Fruit fly (Drosophila melanogaster) whole organism, embryonic: Measurements from ENCODE around the gene CG43218.

Experiments
- Atf-2 ChIP-seq: fragments of 200-800 bp; sonication (Bioruptor generic); optimal IDR thresholded peaks from 2 replicates; lab custom pipeline; 2016; ENCODE audit warnings: missing biosample characterization, missing genetic modification characterization
- Bgb ChIP-seq: fragments of 200-800 bp; sonication (Bioruptor generic); IDR thresholded peaks from 2 replicates; pipeline ENCODE4 v1.3.6; 2022; ENCODE audit warnings: missing biosample characterization, missing genetic modification characterization; ENCODE audit not compliant: partially characterized antibody
- CG11504 ChIP-seq: fragments of 200-800 bp; sonication (Bioruptor generic); optimal IDR thresholded peaks from 3 replicates; lab custom pipeline; 2019; ENCODE audit warnings: missing biosample characterization, mild to moderate bottlenecking, missing genetic modification characterization, moderate library complexity
- CG16813 ChIP-seq: fragments of 200-800 bp; sonication (Bioruptor generic); IDR thresholded peaks from 3 replicates; pipeline ENCODE4 v1.3.6; 2022; ENCODE audit warnings: missing biosample characterization, missing genetic modification characterization; ENCODE audit not compliant: partially characterized antibody
- CG17328 ChIP-seq: fragments of 200-800 bp; sonication (Bioruptor generic); IDR thresholded peaks from 2 replicates; pipeline ENCODE4 v1.3.6; 2022; ENCODE audit warnings: missing biosample characterization, missing genetic modification characterization
- CG17385 ChIP-seq: fragments of 200-800 bp; sonication (Bioruptor generic); optimal IDR thresholded peaks from 3 replicates; lab custom pipeline; 2018; ENCODE audit warnings: missing biosample characterization, mild to moderate bottlenecking, missing genetic modification characterization
- CG2116 ChIP-seq: fragments of 200-800 bp; sonication (Bioruptor generic); optimal IDR thresholded peaks from 3 replicates; lab custom pipeline; 2018; ENCODE audit warnings: missing biosample characterization, mild to moderate bottlenecking, missing genetic modification characterization
- CG34422 ChIP-seq: fragments of 200-800 bp; sonication (Bioruptor generic); IDR thresholded peaks from 3 replicates; pipeline ENCODE4 v1.3.6; 2022; ENCODE audit warnings: missing biosample characterization, missing genetic modification characterization
- CG5245 ChIP-seq: fragments of 200-800 bp; sonication (Bioruptor generic); optimal IDR thresholded peaks from 3 replicates; lab custom pipeline; 2016; ENCODE audit warnings: missing biosample characterization, missing genetic modification characterization
- CG8290 ChIP-seq, 3 experiments: fragments of 200-800 bp; sonication (Bioruptor generic); optimal IDR thresholded peaks; 2 replicates each; lab custom pipeline; 2016 to 2019; ENCODE audit warnings: missing biosample characterization in 3 of 3, missing genetic modification characterization in 3 of 3, mild to moderate bottlenecking in 2 of 3, moderate library complexity in 1 of 3
- CkIIα-i1 ChIP-seq: fragments of 200-800 bp; sonication (Bioruptor generic); IDR thresholded peaks from 2 replicates; pipeline ENCODE4 v1.3.6; 2022; ENCODE audit warnings: missing biosample characterization, missing genetic modification characterization
- Dbx ChIP-seq: fragments of 200-800 bp; sonication (Bioruptor generic); IDR thresholded peaks from 3 replicates; pipeline ENCODE4 v1.3.6; 2022; ENCODE audit warnings: missing biosample characterization, missing genetic modification characterization
- Dek ChIP-seq: fragments of 200-800 bp; sonication (Bioruptor generic); optimal IDR thresholded peaks from 3 replicates; lab custom pipeline; 2019; ENCODE audit warnings: missing biosample characterization, mild to moderate bottlenecking, missing genetic modification characterization, moderate library complexity
- Dp ChIP-seq: fragments of 200-800 bp; sonication (Bioruptor generic); optimal IDR thresholded peaks from 2 replicates; lab custom pipeline; 2018; ENCODE audit warnings: missing biosample characterization, mild to moderate bottlenecking, missing genetic modification characterization, moderate library complexity
- Fer1 ChIP-seq: fragments of 200-800 bp; sonication (Bioruptor generic); optimal IDR thresholded peaks from 2 replicates; lab custom pipeline; 2017; ENCODE audit warnings: missing biosample characterization, mild to moderate bottlenecking, missing genetic modification characterization
- Hmr ChIP-seq: fragments of 200-800 bp; sonication (Bioruptor generic); optimal IDR thresholded peaks from 3 replicates; lab custom pipeline; 2017; ENCODE audit warnings: mild to moderate bottlenecking, missing biosample characterization, missing genetic modification reagents, missing genetic modification characterization
- Myb ChIP-seq: fragments of 200-800 bp; sonication (Bioruptor generic); optimal IDR thresholded peaks from 2 replicates; lab custom pipeline; 2016; ENCODE audit warnings: missing biosample characterization, missing genetic modification characterization
- Nf-YC ChIP-seq: fragments of 200-800 bp; optimal IDR thresholded peaks from 3 replicates; lab custom pipeline; 2019; ENCODE audit warnings: missing biosample characterization, mild to moderate bottlenecking, missing genetic modification characterization, moderate library complexity
- Oli ChIP-seq: fragments of 200-800 bp; sonication (Bioruptor generic); optimal IDR thresholded peaks from 2 replicates; lab custom pipeline; 2018; ENCODE audit warnings: missing biosample characterization, mild to moderate bottlenecking, missing genetic modification characterization, moderate library complexity
- Pdp1 ChIP-seq, 2 experiments: fragments of 200-800 bp; sonication (Bioruptor generic); optimal IDR thresholded peaks; 3 replicates each; lab custom pipeline; 2016; ENCODE audit warnings: missing biosample characterization in 2 of 2, missing genetic modification characterization in 2 of 2, mild to moderate bottlenecking in 1 of 2, moderate library complexity in 1 of 2
- abd-A ChIP-seq: fragments of 200-800 bp; sonication (Bioruptor generic); optimal IDR thresholded peaks from 3 replicates; lab custom pipeline; 2019; ENCODE audit warnings: missing biosample characterization, mild to moderate bottlenecking, missing genetic modification characterization, moderate library complexity
- caup ChIP-seq: fragments of 200-800 bp; sonication (Bioruptor generic); optimal IDR thresholded peaks from 3 replicates; lab custom pipeline; 2017; ENCODE audit warnings: missing biosample characterization, mild to moderate bottlenecking, missing genetic modification characterization, moderate library complexity; ENCODE audit not compliant: severe bottlenecking
- chinmo ChIP-seq: fragments of 200-800 bp; sonication (Bioruptor generic); IDR thresholded peaks from 4 replicates; pipeline ENCODE4 v1.3.6; 2022; ENCODE audit warnings: missing biosample characterization, missing genetic modification characterization; ENCODE audit not compliant: partially characterized antibody
- dmrt11E ChIP-seq: fragments of 200-800 bp; sonication (Bioruptor generic); optimal IDR thresholded peaks from 3 replicates; lab custom pipeline; 2018; ENCODE audit warnings: missing biosample characterization, mild to moderate bottlenecking, missing genetic modification characterization, moderate library complexity
- eve ChIP-seq, 2 experiments: fragments of >200 bp; optimal IDR thresholded peaks; 2 replicates each; lab custom pipeline; 2017; ENCODE audit warnings: missing biosample characterization in 2 of 2, missing genetic modification characterization in 2 of 2
- fru ChIP-seq: fragments of >200 bp; optimal IDR thresholded peaks from 2 replicates; lab custom pipeline; 2017
- gcm ChIP-seq: fragments of 200-800 bp; sonication (Bioruptor generic); optimal IDR thresholded peaks from 2 replicates; lab custom pipeline; 2019; ENCODE audit warnings: missing biosample characterization, mild to moderate bottlenecking, missing genetic modification characterization, moderate library complexity
- gro ChIP-seq: fragments of 200-800 bp; sonication (Bioruptor generic); optimal IDR thresholded peaks from 2 replicates; lab custom pipeline; 2016; ENCODE audit warnings: missing biosample characterization, missing genetic modification characterization
- lab ChIP-seq: fragments of 200-800 bp; sonication (Bioruptor generic); optimal IDR thresholded peaks from 3 replicates; lab custom pipeline; 2017; ENCODE audit warnings: missing biosample characterization, missing genetic modification characterization, mild to moderate bottlenecking, moderate library complexity, missing genetic modification reagents
- mld ChIP-seq: fragments of 200-800 bp; sonication (Bioruptor generic); IDR thresholded peaks from 3 replicates; pipeline ENCODE4 v1.3.6; 2022; ENCODE audit warnings: missing biosample characterization, missing genetic modification characterization; ENCODE audit not compliant: partially characterized antibody
- nau ChIP-seq: fragments of 200-800 bp; sonication (Bioruptor generic); optimal IDR thresholded peaks from 3 replicates; lab custom pipeline; 2017; ENCODE audit warnings: missing biosample characterization, mild to moderate bottlenecking, missing genetic modification characterization, missing genetic modification reagents
- nerfin-1 ChIP-seq: fragments of 200-800 bp; sonication (Bioruptor generic); optimal IDR thresholded peaks from 3 replicates; lab custom pipeline; 2019; ENCODE audit warnings: missing biosample characterization, mild to moderate bottlenecking, missing genetic modification characterization, moderate library complexity
- odd ChIP-seq: fragments of 200-800 bp; sonication (Bioruptor generic); optimal IDR thresholded peaks from 2 replicates; lab custom pipeline; 2017; ENCODE audit warnings: missing biosample characterization, mild to moderate bottlenecking, missing genetic modification characterization
- otp ChIP-seq: fragments of 200-800 bp; sonication (Bioruptor generic); IDR thresholded peaks from 3 replicates; pipeline ENCODE4, ENCODE4 v1.3.6; 2022; ENCODE audit warnings: missing biosample characterization, missing genetic modification characterization
- pan ChIP-seq, 4 experiments: fragments of >200 bp in 3 of 4; fragments of 200-800 bp in 1 of 4; sonication (Bioruptor generic) in 1 of 4; optimal IDR thresholded peaks in 3 of 4; IDR thresholded peaks in 1 of 4; 2 replicates each; pipeline versions ENCODE4 v1.3.6 to Lab custom; 2017 to 2022; ENCODE audit warnings: missing biosample characterization in 2 of 4, missing genetic modification characterization in 2 of 4, mixed read lengths in 1 of 4
- pfk ChIP-seq: fragments of 200-800 bp; sonication (Bioruptor generic); optimal IDR thresholded peaks from 2 replicates; lab custom pipeline; 2018; ENCODE audit warnings: missing biosample characterization, mild to moderate bottlenecking, missing genetic modification characterization, moderate library complexity
- pros ChIP-seq: fragments of 200-800 bp; sonication (Bioruptor generic); optimal IDR thresholded peaks from 3 replicates; lab custom pipeline; 2019; ENCODE audit warnings: missing biosample characterization, mild to moderate bottlenecking, missing genetic modification characterization, moderate library complexity
- pzg ChIP-seq: fragments of 200-800 bp; sonication (Bioruptor generic); optimal IDR thresholded peaks from 3 replicates; lab custom pipeline; 2018; ENCODE audit warnings: missing biosample characterization, mild to moderate bottlenecking, missing genetic modification characterization, moderate library complexity
- scrt ChIP-seq: fragments of 200-800 bp; sonication (Bioruptor generic); optimal IDR thresholded peaks from 2 replicates; lab custom pipeline; 2018; ENCODE audit warnings: missing biosample characterization, mild to moderate bottlenecking, missing genetic modification characterization, moderate library complexity
- sens ChIP-seq: fragments of 200-800 bp; sonication (Bioruptor generic); peaks from one replicate; lab custom pipeline; 2016; ENCODE audit warnings: missing biosample characterization, missing genetic modification characterization
- slbo ChIP-seq: fragments of 200-800 bp; sonication (Bioruptor generic); IDR thresholded peaks from 2 replicates; pipeline ENCODE4 v1.3.6; 2022; ENCODE audit warnings: missing biosample characterization, missing genetic modification characterization
- tna ChIP-seq: fragments of 200-800 bp; sonication (Bioruptor generic); IDR thresholded peaks from 2 replicates; pipeline ENCODE4 v1.3.6; 2022; ENCODE audit warnings: missing biosample characterization, missing genetic modification characterization; ENCODE audit not compliant: partially characterized antibody
- twi ChIP-seq: fragments of 200-800 bp; optimal IDR thresholded peaks from 2 replicates; lab custom pipeline; 2019; ENCODE audit warnings: missing biosample characterization, mild to moderate bottlenecking, missing genetic modification characterization, moderate library complexity
- unpg ChIP-seq: fragments of 200-800 bp; sonication (Bioruptor generic); optimal IDR thresholded peaks from 3 replicates; lab custom pipeline; 2018; ENCODE audit warnings: missing biosample characterization, mild to moderate bottlenecking, missing genetic modification characterization, moderate library complexity
- usp ChIP-seq: fragments of >200 bp; optimal IDR thresholded peaks from 2 replicates; lab custom pipeline; 2017; ENCODE audit warnings: missing biosample characterization, missing genetic modification characterization

Gene CG43218

DNA sequence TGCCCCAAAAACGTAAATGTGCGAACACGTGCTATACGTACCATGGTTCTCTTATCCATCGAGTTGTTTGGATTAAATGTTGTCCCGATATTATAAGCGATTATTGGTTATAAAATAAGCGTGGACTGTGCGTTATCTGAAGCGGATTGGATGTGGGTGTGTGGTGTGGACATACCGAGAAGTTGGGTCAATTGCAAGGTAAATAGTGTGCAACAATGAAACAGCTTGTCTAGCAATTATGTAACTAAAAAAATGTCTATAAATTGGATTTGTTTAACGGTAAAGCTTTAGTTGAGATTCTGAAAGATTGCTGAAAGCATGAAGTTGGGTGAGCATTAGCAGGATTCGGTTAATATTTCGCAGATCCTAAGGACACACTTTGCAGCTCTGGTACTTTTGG is at the start of gene CG43218:
CG43218 (plus strand) TSS at position 290 of the 400 bp plus-strand sequence.
- TF ChIP-seq tna (GFP tag; lab: Robert Waterston, UW) (no peak), eve (GFP tag; optimal IDR thresholded peaks at IDR 0.05; lab: Kevin White, UChicago) (peak in 1 of 2 experiments; percentile 7), Pdp1 (GFP tag; optimal IDR thresholded peaks at IDR 0.05; lab: Kevin White, UChicago) (peak in 1 of 2 experiments; percentile 69), Oli (tag; lab: Kevin White, UChicago) (no peak)

DNA sequence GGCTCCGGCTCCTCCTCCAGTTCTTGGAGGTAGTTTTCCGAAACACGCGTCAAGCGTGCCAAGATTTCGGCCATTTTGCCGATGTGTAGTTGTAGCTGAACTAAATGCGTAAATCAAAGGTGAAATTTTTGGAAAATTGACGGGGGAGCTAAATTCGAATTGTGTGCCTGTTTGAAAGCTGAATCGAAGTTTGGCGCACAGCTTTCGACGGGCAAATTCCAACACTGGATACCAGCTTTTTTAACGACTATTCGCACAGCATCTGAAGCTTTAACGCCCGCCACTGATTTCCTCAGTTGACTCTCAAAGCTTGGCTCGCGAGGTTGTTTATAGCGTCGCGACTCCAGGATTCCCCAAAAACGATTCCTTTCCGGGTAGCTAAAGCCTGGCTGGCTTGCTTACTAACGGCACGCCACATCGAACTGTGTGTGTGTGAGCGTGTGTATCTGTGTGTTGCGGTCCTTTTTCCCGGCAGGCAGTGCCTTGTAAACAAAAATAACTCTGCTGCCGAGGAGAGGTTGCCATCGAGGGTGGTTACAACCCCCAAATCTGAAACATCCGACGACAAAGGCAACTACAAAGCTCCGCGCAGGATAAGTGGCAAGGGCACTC is 47.8 kb upstream of the CG43218 start, which contains the start of the genes CG10510 and CG10508:
CG10510 (minus strand) TSS at position 164 of the 612 bp plus-strand sequence.
CG10508 (plus strand) TSS at position 295 of the 612 bp plus-strand sequence.
- TF ChIP-seq pros: peak; percentile 4
- TF ChIP-seq Dbx (GFP tag; lab: Robert Waterston, UW): peak; percentile 7; the same call in 1 of the 3 replicates
- no peak for TF ChIP-seq CG5245 (GFP tag; lab: Kevin White, UChicago)
- no peak for TF ChIP-seq fru
- TF ChIP-seq Dek (tag; lab: Kevin White, UChicago): no peak
- no peak for TF ChIP-seq CG2116 (GFP tag; lab: Kevin White, UChicago)
- no peak for TF ChIP-seq twi (tag; lab: Kevin White, UChicago)
- no peak for TF ChIP-seq unpg
- peak; percentile 30 for TF ChIP-seq CG11504 (tag; lab: Kevin White, UChicago)
- TF ChIP-seq nau (GFP tag; lab: Kevin White, UChicago): no peak
- TF ChIP-seq scrt (GFP tag; lab: Kevin White, UChicago): peak; percentile 37
- TF ChIP-seq CG17385 (GFP tag; lab: Kevin White, UChicago): no peak
- TF ChIP-seq Fer1: peak; percentile 34
- no peak for TF ChIP-seq CkIIα-i1
- TF ChIP-seq nerfin-1 (tag; lab: Kevin White, UChicago): peak; percentile 95
- TF ChIP-seq lab (GFP tag; lab: Kevin White, UChicago): peak; percentile 43
- no peak for TF ChIP-seq sens (GFP tag; lab: Kevin White, UChicago)
- TF ChIP-seq caup: peak; percentile 21
- peak; percentile 9; the same call in 1 of the 2 replicates for TF ChIP-seq slbo (GFP tag; lab: Robert Waterston, UW)
- peak; percentile 30; the same call in 1 of the 2 replicates for TF ChIP-seq Bgb (GFP tag; lab: Robert Waterston, UW)
- TF ChIP-seq dmrt11E: no peak
- peak; percentile 36 for TF ChIP-seq pzg (GFP tag; lab: Kevin White, UChicago)
- no peak for TF ChIP-seq otp (GFP tag; lab: Robert Waterston, UW)
- peak; percentile 33 for TF ChIP-seq Hmr
- TF ChIP-seq gro (GFP tag; lab: Kevin White, UChicago): peak; percentile 16
- TF ChIP-seq Dp (GFP tag; lab: Kevin White, UChicago): peak; percentile 76
- no peak for TF ChIP-seq CG17328 (GFP tag; lab: Robert Waterston, UW)
- TF ChIP-seq Myb: peak; percentile 41
- TF ChIP-seq pfk: no peak
- no peak for TF ChIP-seq pan (optimal IDR thresholded peaks at IDR 0.05; lab: Kevin White, UChicago)
- no peak for TF ChIP-seq pan (GFP tag; optimal IDR thresholded peaks at IDR 0.05 in 1 of 2, IDR thresholded peaks at IDR 0.05 in 1 of 2)
- peak; percentile 63; the same call in 1 of the 3 replicates for TF ChIP-seq CG34422
- no peak for TF ChIP-seq gcm
- TF ChIP-seq mld (GFP tag; lab: Robert Waterston, UW): no peak
- no peak for TF ChIP-seq odd (GFP tag; lab: Kevin White, UChicago)
- no peak for TF ChIP-seq usp (GFP tag; lab: Kevin White, UChicago)
- TF ChIP-seq chinmo: 0 out of 4 replicates have a peak, but pooled peaks have one; percentile 5
- no peak for TF ChIP-seq CG8290 (GFP tag; optimal IDR thresholded peaks at IDR 0.05; lab: Kevin White, UChicago)
- TF ChIP-seq CG8290 (tag; optimal IDR thresholded peaks at IDR 0.05; lab: Kevin White, UChicago): peak in 1 of 2 experiments; percentile 47
- peak; percentile 22 for TF ChIP-seq Nf-YC (tag; lab: Kevin White, UChicago)
- peak; percentile 80 for TF ChIP-seq abd-A (tag; lab: Kevin White, UChicago)
- no peak for TF ChIP-seq CG16813
- no peak for TF ChIP-seq Atf-2 (GFP tag; lab: Kevin White, UChicago)
